Fruit fly (Drosophila melanogaster): ENCODE results near the gene Nup58.
A peak's percentile ranks its signal among the peaks of the same experiment; 100 is the strongest.

Gene Nup58

DNA sequence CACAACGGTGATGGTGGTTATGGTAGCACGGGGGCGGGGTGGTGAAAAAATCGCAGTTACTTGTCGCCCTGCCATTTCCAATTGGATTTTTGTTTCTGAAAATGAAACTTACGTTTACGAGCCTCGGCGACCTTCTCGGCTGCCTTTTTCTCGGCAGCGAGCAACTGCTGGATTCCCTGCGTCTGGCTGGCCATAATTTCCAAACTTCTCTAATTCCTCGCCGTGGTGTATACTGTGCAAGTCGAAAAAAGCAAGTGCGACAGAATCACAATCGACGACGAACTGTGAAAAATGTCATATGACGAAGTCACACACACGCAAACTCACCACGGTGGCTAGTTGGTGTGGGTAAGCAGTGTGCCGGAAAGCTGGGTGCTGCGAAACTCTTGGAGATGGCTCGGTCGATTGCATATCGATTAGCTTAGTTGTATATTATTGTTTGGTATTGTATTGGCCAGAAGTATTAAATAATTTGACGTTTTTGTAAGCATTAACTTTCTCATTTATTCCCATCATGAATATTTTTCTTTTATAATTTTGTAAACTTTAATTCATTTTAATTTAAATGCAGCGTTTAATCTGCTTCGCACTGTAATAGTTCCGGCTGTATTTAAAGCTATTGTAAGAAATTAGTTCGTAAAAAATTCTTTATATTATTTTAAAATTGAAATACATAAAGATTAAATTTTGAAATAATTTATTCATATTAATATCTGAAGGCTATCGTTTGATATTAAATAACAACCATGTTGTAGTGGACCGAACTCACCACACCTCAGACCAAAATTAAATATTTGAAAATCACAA lies 529 bp upstream of the Nup58 start, which contains the start of gene Vha13 (continued):
- TF ChIP-seq knrl (GFP tag; IDR thresholded peaks at IDR 0.05; ENCODE audit: partially characterized antibody) (peak; percentile 52), CG9817 (tag; optimal IDR thresholded peaks at IDR 0.05) (peak; percentile 53), insv (GFP tag; optimal IDR thresholded peaks at IDR 0.05) (peak; percentile 67 to 93), gt (GFP tag; IDR thresholded peaks at IDR 0.05) (no peak), CG12942 (GFP tag; optimal IDR thresholded peaks at IDR 0.05) (no peak), pfk (GFP tag; optimal IDR thresholded peaks at IDR 0.05) (peak; percentile 43), btn (GFP tag; optimal IDR thresholded peaks at IDR 0.05) (no peak), CG12219 (GFP tag; optimal IDR thresholded peaks at IDR 0.05) (peak; percentile 12), bowl (GFP tag; IDR thresholded peaks at IDR 0.05) (peak; percentile 41; the same call in 1 of the 2 replicates), CG6272 (GFP tag; IDR thresholded peaks at IDR 0.05) (peak; percentile 70), tin (GFP tag; optimal IDR thresholded peaks at IDR 0.05) (peak; percentile 43), Oaz (GFP tag; IDR thresholded peaks at IDR 0.05) (no peak), CHES-1-like (GFP tag; optimal IDR thresholded peaks at IDR 0.05) (peak; percentile 39), dpn (GFP tag; optimal IDR thresholded peaks at IDR 0.05) (peak; percentile 2 to 35), Hmx (GFP tag; optimal IDR thresholded peaks at IDR 0.05) (no peak), HLH4C (GFP tag; IDR thresholded peaks at IDR 0.05; ENCODE audit: partially characterized antibody) (peak; percentile 7; the same call in 1 of the 3 replicates), Sry-δ (GFP tag; optimal IDR thresholded peaks at IDR 0.05) (peak; percentile 88), zfh2 (GFP tag; optimal IDR thresholded peaks at IDR 0.05) (peak; percentile 65), Hr51 (GFP tag; optimal IDR thresholded peaks at IDR 0.05) (peak in 1 of 2 experiments; percentile 53), CG3838 (GFP tag; optimal IDR thresholded peaks at IDR 0.05) (no peak), danr (GFP tag; IDR thresholded peaks at IDR 0.05) (peak; percentile 52; the same call in 1 of the 2 replicates), crol (GFP tag; IDR thresholded peaks at IDR 0.05) (peak; percentile 82), CG2199 (GFP tag; IDR thresholded peaks at IDR 0.05) (0 out of 3 replicates have a peak, but pooled peaks have one; percentile 60), aop (GFP tag; IDR thresholded peaks at IDR 0.05) (peak; percentile 64; the same call in 1 of the 2 replicates), Dbx (GFP tag; IDR thresholded peaks at IDR 0.05) (peak; percentile 75), CG11456 (GFP tag; IDR thresholded peaks at IDR 0.05) (peak; percentile 83), Nf-YC (tag; optimal IDR thresholded peaks at IDR 0.05) (peak; percentile 22), mirr (GFP tag; optimal IDR thresholded peaks at IDR 0.05) (peak; percentile 60), CG1603 (tag; optimal IDR thresholded peaks at IDR 0.05) (peak; percentile 49), CG34376 (GFP tag; optimal IDR thresholded peaks at IDR 0.05) (peak; percentile 86), vvl (GFP tag; IDR thresholded peaks at IDR 0.05) (peak; percentile 77), Chrac-16 (GFP tag; optimal IDR thresholded peaks at IDR 0.05) (peak; percentile 27), PHDP (tag; optimal IDR thresholded peaks at IDR 0.05) (peak; percentile 22), Mad (GFP tag; optimal IDR thresholded peaks at IDR 0.05) (no peak), Dad (GFP tag; optimal IDR thresholded peaks at IDR 0.05) (peak; percentile 31), CG15696 (tag; optimal IDR thresholded peaks at IDR 0.05) (peak; percentile 19), HmgD (GFP tag; optimal IDR thresholded peaks at IDR 0.05) (peak; percentile 79), CG2712 (tag; optimal IDR thresholded peaks at IDR 0.05) (peak; percentile 23), CG3995 (GFP tag; optimal IDR thresholded peaks at IDR 0.05) (peak; percentile 84), ind (GFP tag; optimal IDR thresholded peaks at IDR 0.05) (peak; percentile 50), pnt (GFP tag; optimal IDR thresholded peaks at IDR 0.05) (peak; percentile 15), ci (GFP tag; IDR thresholded peaks at IDR 0.05) (peak; percentile 44; the same call in 1 of the 3 replicates), disco-r (GFP tag; optimal IDR thresholded peaks at IDR 0.05) (peak; percentile 40), prd (optimal IDR thresholded peaks at IDR 0.05) (no peak), prd (GFP tag; IDR thresholded peaks at IDR 0.05) (peak; percentile 67; the same call in 2 of the 3 replicates), CG10147 (GFP tag; optimal IDR thresholded peaks at IDR 0.05) (peak; percentile 34), Dek (tag; optimal IDR thresholded peaks at IDR 0.05) (peak; percentile 42), Hr3 (GFP tag; optimal IDR thresholded peaks at IDR 0.05) (peak; percentile 26), CG4820 (GFP tag; optimal IDR thresholded peaks at IDR 0.05) (peak; percentile 35), Side (GFP tag; optimal IDR thresholded peaks at IDR 0.05) (peak; percentile 34)
